Fruit fly (Drosophila melanogaster) whole organism: ENCODE results near the gene CG34295.

Experiments
- EcR ChIP-seq, 2 experiments: fragments of >200 bp; optimal IDR thresholded peaks; 2 replicates each; lab custom pipeline; 2017; ENCODE audit warnings: missing biosample characterization in 2 of 2, missing genetic modification characterization in 2 of 2, missing genetic modification reagents in 2 of 2
- psq ChIP-seq: fragments of >200 bp; optimal IDR thresholded peaks from 2 replicates; lab custom pipeline; 2017

dm6 chr3R:28811677-28812465 lies 22.5 kb downstream of the CG34295 start, which contains the start of gene Prp39:
- no peak for TF ChIP-seq psq (lab: Kevin White, UChicago)
- TF ChIP-seq EcR (GFP tag; optimal IDR thresholded peaks at IDR 0.05; lab: Kevin White, UChicago) = no peak
